Fruit fly (Drosophila melanogaster) whole organism, prepupa: ENCODE measurements around the gene Sc2.

Source experiments
- Blimp-1 ChIP-seq: fragments of 200-800 bp; sonication (Bioruptor generic); optimal IDR thresholded peaks from 3 replicates; lab custom pipeline; 2017; ENCODE audit warnings: missing biosample characterization, missing genetic modification characterization, mild to moderate bottlenecking, moderate library complexity, missing genetic modification reagents
- CG10631 ChIP-seq: fragments of 200-800 bp; sonication (Bioruptor generic); optimal IDR thresholded peaks from 2 replicates; lab custom pipeline; 2016; ENCODE audit warnings: missing biosample characterization, missing genetic modification characterization
- CG10669 ChIP-seq: fragments of 200-800 bp; sonication (Bioruptor generic); optimal IDR thresholded peaks from 3 replicates; lab custom pipeline; 2018; ENCODE audit warnings: missing biosample characterization, mild to moderate bottlenecking, missing genetic modification characterization, moderate library complexity
- CG11294 ChIP-seq: fragments of 200-800 bp; sonication (Bioruptor generic); IDR thresholded peaks from 2 replicates; pipeline ENCODE4 v1.3.6; 2022; ENCODE audit warnings: missing biosample characterization, missing genetic modification characterization
- CG11902 ChIP-seq: fragments of 200-800 bp; sonication (Bioruptor generic); optimal IDR thresholded peaks from 3 replicates; lab custom pipeline; 2016; ENCODE audit warnings: missing biosample characterization, missing genetic modification characterization
- CG15336 ChIP-seq: fragments of 200-800 bp; sonication (Bioruptor generic); IDR thresholded peaks from 2 replicates; pipeline ENCODE4 v1.3.6; 2022; ENCODE audit warnings: missing biosample characterization, missing genetic modification characterization
- CG1621 ChIP-seq: fragments of 200-800 bp; sonication (Bioruptor generic); optimal IDR thresholded peaks from 3 replicates; lab custom pipeline; 2018; ENCODE audit warnings: missing biosample characterization, mild to moderate bottlenecking, missing genetic modification characterization
- CG31627 ChIP-seq: fragments of 200-800 bp; sonication (Bioruptor generic); optimal IDR thresholded peaks from 3 replicates; lab custom pipeline; 2016; ENCODE audit warnings: missing biosample characterization, missing genetic modification characterization
- CG32006 ChIP-seq: fragments of 200-800 bp; sonication (Bioruptor generic); optimal IDR thresholded peaks from 3 replicates; lab custom pipeline; 2017; ENCODE audit warnings: missing biosample characterization, mild to moderate bottlenecking, missing genetic modification characterization
- CG34406 ChIP-seq: fragments of 200-800 bp; sonication (Bioruptor generic); optimal IDR thresholded peaks from 3 replicates; lab custom pipeline; 2016; ENCODE audit warnings: missing biosample characterization, missing genetic modification characterization
- CG3919 ChIP-seq: fragments of 200-800 bp; sonication (Bioruptor generic); optimal IDR thresholded peaks from 3 replicates; lab custom pipeline; 2016; ENCODE audit warnings: missing biosample characterization, missing genetic modification characterization
- CG4318 ChIP-seq: fragments of 200-800 bp; sonication (Bioruptor generic); optimal IDR thresholded peaks from 3 replicates; lab custom pipeline; 2017; ENCODE audit warnings: missing biosample characterization, mild to moderate bottlenecking, missing genetic modification characterization
- CG6163 ChIP-seq: fragments of 200-800 bp; sonication (Bioruptor generic); IDR thresholded peaks from 3 replicates; pipeline ENCODE4 v1.3.6; 2022; ENCODE audit warnings: missing biosample characterization, missing genetic modification characterization
- CG6276 ChIP-seq: fragments of 200-800 bp; sonication (Bioruptor generic); optimal IDR thresholded peaks from 2 replicates; lab custom pipeline; 2017; ENCODE audit warnings: missing biosample characterization, mild to moderate bottlenecking, missing genetic modification characterization
- CG6792 ChIP-seq: fragments of 200-800 bp; sonication (Bioruptor generic); optimal IDR thresholded peaks from 3 replicates; lab custom pipeline; 2016; ENCODE audit warnings: missing biosample characterization, missing genetic modification characterization
- CG6808 ChIP-seq: fragments of 200-800 bp; sonication (Bioruptor generic); optimal IDR thresholded peaks from 3 replicates; lab custom pipeline; 2017; ENCODE audit warnings: missing biosample characterization, missing genetic modification characterization, mild to moderate bottlenecking, moderate library complexity, missing genetic modification reagents
- CG6854 ChIP-seq: fragments of 200-800 bp; sonication (Bioruptor generic); optimal IDR thresholded peaks from 2 replicates; lab custom pipeline; 2017; ENCODE audit warnings: missing biosample characterization, mild to moderate bottlenecking, missing genetic modification characterization
- CG8319 ChIP-seq: fragments of 200-800 bp; sonication (Bioruptor generic); optimal IDR thresholded peaks from 3 replicates; lab custom pipeline; 2016; ENCODE audit warnings: missing biosample characterization, missing genetic modification characterization
- CG9139 ChIP-seq: fragments of 200-800 bp; sonication (Bioruptor generic); optimal IDR thresholded peaks from 3 replicates; lab custom pipeline; 2017; ENCODE audit warnings: missing biosample characterization, mild to moderate bottlenecking, missing genetic modification characterization
- Eip78C ChIP-seq: fragments of 200-800 bp; sonication (Bioruptor generic); peaks from one replicate; lab custom pipeline; 2016; ENCODE audit warnings: missing biosample characterization, missing genetic modification characterization
- Gug ChIP-seq: fragments of 200-800 bp; sonication (Bioruptor generic); IDR thresholded peaks from 2 replicates; pipeline ENCODE4 v1.3.6; 2022; ENCODE audit warnings: missing biosample characterization, missing genetic modification characterization
- Hr38 ChIP-seq: sonication (Bioruptor generic); optimal IDR thresholded peaks from 2 replicates; lab custom pipeline; 2016; ENCODE audit warnings: missing biosample characterization, missing genetic modification characterization
- Hr39 ChIP-seq: fragments of 200-800 bp; sonication (Bioruptor generic); optimal IDR thresholded peaks from 2 replicates; lab custom pipeline; 2016; ENCODE audit warnings: missing biosample characterization, missing genetic modification characterization
- Hr4 ChIP-seq: fragments of 200-800 bp; sonication (Bioruptor generic); optimal IDR thresholded peaks from 3 replicates; lab custom pipeline; 2016; ENCODE audit warnings: missing biosample characterization, missing genetic modification characterization
- Lpt ChIP-seq: fragments of 200-800 bp; sonication (Bioruptor generic); optimal IDR thresholded peaks from 3 replicates; lab custom pipeline; 2016; ENCODE audit warnings: missing biosample characterization, missing genetic modification characterization
- OdsH ChIP-seq: fragments of 200-800 bp; sonication (Bioruptor generic); optimal IDR thresholded peaks from 3 replicates; lab custom pipeline; 2016; ENCODE audit warnings: missing biosample characterization, missing genetic modification characterization
- Smox ChIP-seq: fragments of 200-800 bp; sonication (Bioruptor generic); optimal IDR thresholded peaks from 3 replicates; lab custom pipeline; 2016; ENCODE audit warnings: missing biosample characterization, missing genetic modification characterization
- Sox102F ChIP-seq: fragments of 200-800 bp; sonication (Bioruptor generic); optimal IDR thresholded peaks from 2 replicates; lab custom pipeline; 2016; ENCODE audit warnings: missing biosample characterization, mild to moderate bottlenecking, missing genetic modification characterization
- Sox14 ChIP-seq: fragments of 200-800 bp; sonication (Bioruptor generic); optimal IDR thresholded peaks from 3 replicates; lab custom pipeline; 2016; ENCODE audit warnings: missing biosample characterization, missing genetic modification characterization
- Sox15 ChIP-seq: fragments of 200-800 bp; sonication (Bioruptor generic); optimal IDR thresholded peaks from 3 replicates; lab custom pipeline; 2016; ENCODE audit warnings: missing biosample characterization, missing genetic modification characterization
- acj6 ChIP-seq: fragments of 200-800 bp; sonication (Bioruptor generic); optimal IDR thresholded peaks from 3 replicates; lab custom pipeline; 2016; ENCODE audit warnings: missing biosample characterization, missing genetic modification characterization
- cyc ChIP-seq: fragments of 200-800 bp; sonication (Bioruptor generic); optimal IDR thresholded peaks from 3 replicates; lab custom pipeline; 2016; ENCODE audit warnings: missing biosample characterization, missing genetic modification characterization
- dac ChIP-seq: fragments of 200-800 bp; sonication (Bioruptor generic); optimal IDR thresholded peaks from 2 replicates; lab custom pipeline; 2017; ENCODE audit warnings: missing biosample characterization, mild to moderate bottlenecking, missing genetic modification characterization
- dsx ChIP-seq: fragments of 200-800 bp; optimal IDR thresholded peaks from 3 replicates; lab custom pipeline; 2019; ENCODE audit warnings: missing biosample characterization, mild to moderate bottlenecking, missing genetic modification characterization, moderate library complexity; ENCODE audit not compliant: poor library complexity, severe bottlenecking
- esn ChIP-seq: fragments of 200-800 bp; sonication (Bioruptor generic); optimal IDR thresholded peaks from 2 replicates; lab custom pipeline; 2016; ENCODE audit warnings: missing biosample characterization, mild to moderate bottlenecking, missing genetic modification characterization, moderate library complexity
- fkh ChIP-seq: fragments of 200-800 bp; sonication (Bioruptor generic); optimal IDR thresholded peaks from 3 replicates; lab custom pipeline; 2017; ENCODE audit warnings: missing biosample characterization, mild to moderate bottlenecking, missing genetic modification characterization, moderate library complexity
- lz ChIP-seq: fragments of 200-800 bp; sonication (Bioruptor generic); optimal IDR thresholded peaks from 3 replicates; lab custom pipeline; 2016; ENCODE audit warnings: missing biosample characterization, missing genetic modification characterization
- net ChIP-seq: fragments of 200-800 bp; sonication (Bioruptor generic); optimal IDR thresholded peaks from 3 replicates; lab custom pipeline; 2016; ENCODE audit warnings: missing biosample characterization, missing genetic modification characterization
- spab ChIP-seq: fragments of 200-800 bp; sonication (Bioruptor generic); optimal IDR thresholded peaks from 2 replicates; lab custom pipeline; 2017; ENCODE audit warnings: missing biosample characterization, mild to moderate bottlenecking, missing genetic modification characterization, missing genetic modification reagents
- ss ChIP-seq, 2 experiments: fragments of 200-800 bp; sonication (Bioruptor generic); optimal IDR thresholded peaks; 2 replicates in 1 of 2; 3 replicates in 1 of 2; lab custom pipeline; 2017 to 2018; ENCODE audit warnings: mild to moderate bottlenecking in 2 of 2, missing biosample characterization in 2 of 2, missing genetic modification characterization in 2 of 2, moderate library complexity in 1 of 2
- svp ChIP-seq: fragments of 200-800 bp; sonication (Bioruptor generic); peaks from one replicate; lab custom pipeline; 2016; ENCODE audit warnings: missing biosample characterization, missing genetic modification characterization
- vri ChIP-seq: fragments of 200-800 bp; sonication (Bioruptor generic); optimal IDR thresholded peaks from 3 replicates; lab custom pipeline; 2016; ENCODE audit warnings: missing biosample characterization, mild to moderate bottlenecking, missing genetic modification characterization

Sc2 gene

DNA sequence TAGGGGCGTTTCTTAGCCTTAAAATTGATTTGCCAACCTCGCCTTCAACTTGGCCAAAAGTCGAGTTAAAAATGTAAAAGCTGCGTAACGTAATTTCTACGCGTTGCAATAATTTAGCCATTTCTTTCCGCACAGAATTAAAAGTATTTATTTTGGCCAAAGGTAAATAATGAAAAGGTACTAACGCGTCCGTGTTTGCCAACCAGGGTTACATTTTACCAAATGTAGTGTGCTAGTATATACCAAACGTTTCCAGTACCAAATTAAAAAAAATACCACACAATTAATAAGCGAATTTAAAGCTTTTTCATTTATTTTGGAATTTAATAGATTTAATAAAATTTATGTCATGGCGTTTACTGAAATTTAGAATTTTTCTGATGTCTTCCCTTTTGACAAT, 4.3 kb upstream of the Sc2 start, which contains the start of gene Ccz1 (continued):
- TF ChIP-seq dac, result no peak
- TF ChIP-seq cyc (GFP tag; lab: Kevin White, UChicago), result peak; percentile 40
- TF ChIP-seq ss (GFP tag; optimal IDR thresholded peaks at IDR 0.05; lab: Kevin White, UChicago), result no peak
- TF ChIP-seq CG15336, result no peak
- TF ChIP-seq net (GFP tag; lab: Kevin White, UChicago), result no peak
- TF ChIP-seq Sox14 (GFP tag; lab: Kevin White, UChicago), result peak; percentile 12
- TF ChIP-seq CG8319, result no peak
- peak; percentile 57 for TF ChIP-seq esn (GFP tag; lab: Kevin White, UChicago)
- peak; percentile 35 for TF ChIP-seq Hr38 (GFP tag; lab: Kevin White, UChicago)
- TF ChIP-seq Eip78C, result peak; percentile 74
- TF ChIP-seq CG10631, result peak; percentile 55
- TF ChIP-seq CG11294 (GFP tag; lab: Robert Waterston, UW), result no peak
- peak; percentile 44 for TF ChIP-seq CG31627
- peak; percentile 26 for TF ChIP-seq OdsH (GFP tag; lab: Kevin White, UChicago)
- TF ChIP-seq CG6792 (GFP tag; lab: Kevin White, UChicago), result no peak
- no peak for TF ChIP-seq CG4318 (GFP tag; lab: Kevin White, UChicago)
- TF ChIP-seq Blimp-1, result no peak
- peak; percentile 37 for TF ChIP-seq svp
- TF ChIP-seq CG9139 (GFP tag; lab: Kevin White, UChicago), result peak; percentile 4

DNA sequence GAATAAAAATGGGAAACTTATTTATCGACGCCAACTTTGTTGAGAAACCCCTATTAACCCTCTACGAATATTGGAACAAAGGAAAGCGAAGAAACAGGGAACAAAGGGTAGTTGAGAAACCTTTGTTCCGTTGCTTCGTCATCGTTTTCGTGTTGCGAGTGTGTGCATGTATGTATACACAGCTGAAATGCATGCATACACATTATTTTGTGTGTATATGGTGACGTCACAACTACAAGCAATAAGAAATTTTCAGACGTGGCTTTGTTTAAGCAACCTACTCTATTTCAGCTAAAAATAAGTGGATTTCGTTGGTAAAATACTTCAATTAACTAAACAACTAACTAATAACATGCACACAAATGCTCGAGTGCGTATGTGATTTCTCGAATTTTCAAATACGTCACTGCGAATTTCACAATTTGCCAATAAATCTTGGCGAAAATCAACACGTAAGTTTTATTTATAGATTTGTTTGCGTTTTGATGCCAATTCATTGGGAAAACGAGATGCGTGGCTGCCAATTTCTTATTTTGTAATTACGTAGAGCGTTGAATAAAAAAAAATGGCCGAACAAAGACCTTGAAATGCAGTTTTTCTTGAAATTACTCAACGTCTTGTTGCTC, 1.3 kb upstream of the Sc2 start:
- no peak for TF ChIP-seq Blimp-1
- TF ChIP-seq CG4318 (GFP tag; lab: Kevin White, UChicago), result no peak
- peak; percentile 49 for TF ChIP-seq fkh
- TF ChIP-seq CG34406 (GFP tag; lab: Kevin White, UChicago), result no peak
- peak; percentile 51 for TF ChIP-seq CG6276 (GFP tag; lab: Kevin White, UChicago)
- TF ChIP-seq CG6854 (GFP tag; lab: Kevin White, UChicago), result no peak
- TF ChIP-seq Eip78C, result peak; percentile 44
- no peak for TF ChIP-seq Sox15 (GFP tag; lab: Kevin White, UChicago)
- peak; percentile 86 for TF ChIP-seq Sox14 (GFP tag; lab: Kevin White, UChicago)
- no peak for TF ChIP-seq lz
- TF ChIP-seq acj6 (GFP tag; lab: Kevin White, UChicago), result no peak
- TF ChIP-seq CG15336, result no peak
- no peak for TF ChIP-seq Gug (GFP tag; lab: Robert Waterston, UW)
- TF ChIP-seq CG6808 (GFP tag; lab: Kevin White, UChicago), result peak; percentile 60
- TF ChIP-seq CG10631, result no peak
- peak; percentile 7 for TF ChIP-seq spab (GFP tag; lab: Kevin White, UChicago)
- no peak for TF ChIP-seq Smox (GFP tag; lab: Kevin White, UChicago)
- no peak for TF ChIP-seq CG9139 (GFP tag; lab: Kevin White, UChicago)
- no peak for TF ChIP-seq dac
- TF ChIP-seq Hr38 (GFP tag; lab: Kevin White, UChicago), result no peak
- no peak for TF ChIP-seq CG10669 (GFP tag; lab: Kevin White, UChicago)
- TF ChIP-seq dsx (GFP tag; lab: Kevin White, UChicago), result peak; percentile 69
- no peak for TF ChIP-seq Hr4
- no peak for TF ChIP-seq Sox102F (GFP tag; lab: Kevin White, UChicago)
- no peak for TF ChIP-seq CG6163 (GFP tag; lab: Robert Waterston, UW)
- no peak for TF ChIP-seq Lpt (GFP tag; lab: Kevin White, UChicago)
- no peak for TF ChIP-seq CG1621 (tag; lab: Kevin White, UChicago)
- TF ChIP-seq CG32006 (GFP tag; lab: Kevin White, UChicago), result no peak
- no peak for TF ChIP-seq svp
- TF ChIP-seq Hr39 (GFP tag; lab: Kevin White, UChicago), result no peak
- no peak for TF ChIP-seq CG11902
- peak; percentile 5 for TF ChIP-seq vri (GFP tag; lab: Kevin White, UChicago)
- TF ChIP-seq CG11294 (GFP tag; lab: Robert Waterston, UW), result no peak
- TF ChIP-seq ss (GFP tag; optimal IDR thresholded peaks at IDR 0.05; lab: Kevin White, UChicago), result peak; percentile 42 to 62
- no peak for TF ChIP-seq CG3919 (GFP tag; lab: Kevin White, UChicago)
- no peak for TF ChIP-seq net (GFP tag; lab: Kevin White, UChicago)
- TF ChIP-seq CG31627, result no peak
